Fruit fly (Drosophila melanogaster) whole organism, embryonic: ENCODE data around the gene sinu.

Source experiments
- CG10321 ChIP-seq: fragments of 200-800 bp; sonication (Bioruptor generic); IDR thresholded peaks from 2 replicates; pipeline ENCODE4 v1.3.6; 2022; ENCODE audit warnings: missing biosample characterization, missing genetic modification characterization
- CG15269 ChIP-seq: fragments of 200-800 bp; sonication (Bioruptor generic); optimal IDR thresholded peaks from 2 replicates; lab custom pipeline; 2018; ENCODE audit warnings: missing biosample characterization, mild to moderate bottlenecking, missing genetic modification characterization, moderate library complexity
- CG6813 ChIP-seq: fragments of 200-800 bp; sonication (Bioruptor generic); optimal IDR thresholded peaks from 2 replicates; lab custom pipeline; 2017; ENCODE audit warnings: missing biosample characterization, missing genetic modification characterization, mild to moderate bottlenecking, moderate library complexity, missing genetic modification reagents
- E2f2 ChIP-seq: fragments of 200-800 bp; sonication (Bioruptor generic); IDR thresholded peaks from 2 replicates; pipeline ENCODE4 v1.3.6; 2022; ENCODE audit warnings: missing biosample characterization, missing genetic modification characterization
- ac ChIP-seq: fragments of 200-800 bp; sonication (Bioruptor generic); optimal IDR thresholded peaks from 3 replicates; lab custom pipeline; 2017; ENCODE audit warnings: missing biosample characterization, mild to moderate bottlenecking, missing genetic modification characterization
- caup ChIP-seq: fragments of 200-800 bp; sonication (Bioruptor generic); optimal IDR thresholded peaks from 3 replicates; lab custom pipeline; 2017; ENCODE audit warnings: missing biosample characterization, mild to moderate bottlenecking, missing genetic modification characterization, moderate library complexity; ENCODE audit not compliant: severe bottlenecking
- chinmo ChIP-seq: fragments of 200-800 bp; sonication (Bioruptor generic); IDR thresholded peaks from 4 replicates; pipeline ENCODE4 v1.3.6; 2022; ENCODE audit warnings: missing biosample characterization, missing genetic modification characterization; ENCODE audit not compliant: partially characterized antibody
- dysf ChIP-seq: fragments of 200-800 bp; sonication (Bioruptor generic); IDR thresholded peaks from 3 replicates; pipeline ENCODE4 v1.3.6; 2022; ENCODE audit warnings: missing biosample characterization, missing genetic modification characterization
- fru ChIP-seq: fragments of >200 bp; optimal IDR thresholded peaks from 2 replicates; lab custom pipeline; 2017
- h ChIP-seq: fragments of >200 bp; optimal IDR thresholded peaks from 2 replicates; lab custom pipeline; 2017
- hkb ChIP-seq, 2 experiments: fragments of 200-800 bp in 1 of 2; fragments of >200 bp in 1 of 2; sonication (Bioruptor generic) in 1 of 2; IDR thresholded peaks in 1 of 2; optimal IDR thresholded peaks in 1 of 2; 2 replicates each; pipeline versions ENCODE4 v1.3.6 to Lab custom; 2017 to 2022; ENCODE audit warnings: missing biosample characterization in 1 of 2, missing genetic modification characterization in 1 of 2
- klu ChIP-seq: fragments of 200-800 bp; sonication (Bioruptor generic); IDR thresholded peaks from 2 replicates; pipeline ENCODE4 v1.3.6; 2022; ENCODE audit warnings: missing biosample characterization, missing genetic modification characterization
- zen2 ChIP-seq: fragments of 200-800 bp; sonication (Bioruptor generic); IDR thresholded peaks from 3 replicates; pipeline ENCODE4 v1.3.6; 2022; ENCODE audit warnings: missing biosample characterization, missing genetic modification characterization; ENCODE audit not compliant: partially characterized antibody

DNA sequence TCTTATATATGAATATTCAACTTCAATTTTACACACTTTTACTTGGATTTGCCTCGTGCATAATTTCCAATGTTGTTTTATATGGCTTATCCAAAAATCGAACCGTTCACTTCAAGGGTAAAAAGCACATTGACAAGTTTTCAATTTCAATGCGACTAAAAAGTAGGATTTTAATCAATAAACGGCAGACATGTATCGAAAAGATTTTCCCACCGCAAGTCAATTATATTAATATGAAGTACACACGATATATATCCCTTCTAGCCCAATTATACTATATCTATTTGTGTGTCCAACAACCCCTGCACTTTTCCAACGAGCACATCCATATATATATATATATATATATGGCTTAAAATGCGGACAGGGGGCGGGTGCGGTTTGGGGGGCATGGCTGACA lies 50.6 kb downstream of the sinu start, which contains the start of gene CG34342:
- TF ChIP-seq ac (no peak), hkb (optimal IDR thresholded peaks at IDR 0.05; lab: Kevin White, UChicago) (no peak), hkb (GFP tag; IDR thresholded peaks at IDR 0.05; lab: Robert Waterston, UW) (no peak), zen2 (GFP tag; lab: Robert Waterston, UW) (no peak), klu (GFP tag; lab: Robert Waterston, UW) (no peak), chinmo (no peak), fru (lab: Kevin White, UChicago) (no peak), dysf (no peak), CG15269 (tag; lab: Kevin White, UChicago) (no peak), E2f2 (GFP tag; lab: Robert Waterston, UW) (no peak), h (lab: Kevin White, UChicago) (no peak), CG6813 (no peak), caup (no peak), CG10321 (GFP tag; lab: Robert Waterston, UW) (no peak)
